Fruit fly (Drosophila melanogaster): ENCODE results near the gene CG1116.

DNA sequence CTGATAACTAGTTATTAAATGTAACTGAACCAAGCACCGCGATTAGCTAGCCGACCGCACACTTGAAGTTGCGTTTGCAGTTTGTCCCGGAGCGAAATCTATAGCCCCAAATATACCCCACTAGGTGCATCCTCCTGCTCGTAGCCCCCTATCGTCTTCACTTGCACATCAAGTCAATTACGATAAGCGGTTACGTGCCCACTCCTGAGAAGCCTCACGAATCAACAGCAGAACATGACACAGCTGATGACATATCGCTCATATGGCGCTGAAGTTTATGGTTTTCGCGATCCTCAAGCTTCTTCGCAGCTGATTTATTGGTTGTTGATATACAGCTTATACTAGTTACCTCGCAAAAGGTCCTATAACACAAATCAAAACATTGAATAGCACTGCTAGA lies 41.8 kb downstream of the CG1116 start:
- TF ChIP-seq psq (optimal IDR thresholded peaks at IDR 0.05) (no peak), CG8478 (optimal IDR thresholded peaks at IDR 0.05) (no peak), pan (optimal IDR thresholded peaks at IDR 0.05) (no peak), usp (GFP tag; optimal IDR thresholded peaks at IDR 0.05) (no peak), EcR (GFP tag; optimal IDR thresholded peaks at IDR 0.05) (no peak), Dll (optimal IDR thresholded peaks at IDR 0.05) (no peak)
